Fruit fly (Drosophila melanogaster): ENCODE results near the gene opa.

dm6 chr3R:4811124-4811935 lies 41.3 kb upstream of the opa start, which contains the start of gene Gmppb:
- TF ChIP-seq CG8478 (optimal IDR thresholded peaks at IDR 0.05) (no peak), CTCF (optimal IDR thresholded peaks at IDR 0.05) (no peak)

Measured in S2 (cell line).